Worm (Caenorhabditis elegans): ENCODE data around the gene sft-1.

The sft-1 gene

DNA sequence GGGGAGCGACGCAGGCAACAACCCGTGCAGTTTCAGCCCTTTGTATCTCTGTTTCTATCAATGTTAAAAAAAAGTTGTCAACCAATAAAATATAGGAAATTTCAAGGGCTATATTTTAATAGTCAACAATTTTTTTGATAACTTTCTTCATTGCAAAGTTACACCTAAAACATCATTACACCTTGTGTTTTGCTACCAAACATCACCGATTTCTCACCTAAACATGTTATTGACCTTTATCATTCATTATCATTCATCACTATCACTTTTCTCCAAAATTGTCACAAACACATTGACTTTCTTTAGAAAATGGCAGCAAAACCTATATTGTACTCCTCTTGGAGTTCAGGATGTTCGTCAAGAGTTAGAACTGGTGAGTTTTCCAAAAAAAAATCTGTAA is 42.6 kb downstream of the sft-1 start, which contains the start of gene Y53G8B.1:
Y53G8B.1 (plus strand) TSS at position 242 of the 400 bp plus-strand sequence.
- no peak for TF ChIP-seq swsn-7 (tag; optimal IDR thresholded peaks at IDR 0.05)
- peak; percentile 24 for TF ChIP-seq blmp-1 (tag; optimal IDR thresholded peaks at IDR 0.05)
- peak; percentile 7 for TF ChIP-seq lin-14 (GFP tag; optimal IDR thresholded peaks at IDR 0.05)

DNA sequence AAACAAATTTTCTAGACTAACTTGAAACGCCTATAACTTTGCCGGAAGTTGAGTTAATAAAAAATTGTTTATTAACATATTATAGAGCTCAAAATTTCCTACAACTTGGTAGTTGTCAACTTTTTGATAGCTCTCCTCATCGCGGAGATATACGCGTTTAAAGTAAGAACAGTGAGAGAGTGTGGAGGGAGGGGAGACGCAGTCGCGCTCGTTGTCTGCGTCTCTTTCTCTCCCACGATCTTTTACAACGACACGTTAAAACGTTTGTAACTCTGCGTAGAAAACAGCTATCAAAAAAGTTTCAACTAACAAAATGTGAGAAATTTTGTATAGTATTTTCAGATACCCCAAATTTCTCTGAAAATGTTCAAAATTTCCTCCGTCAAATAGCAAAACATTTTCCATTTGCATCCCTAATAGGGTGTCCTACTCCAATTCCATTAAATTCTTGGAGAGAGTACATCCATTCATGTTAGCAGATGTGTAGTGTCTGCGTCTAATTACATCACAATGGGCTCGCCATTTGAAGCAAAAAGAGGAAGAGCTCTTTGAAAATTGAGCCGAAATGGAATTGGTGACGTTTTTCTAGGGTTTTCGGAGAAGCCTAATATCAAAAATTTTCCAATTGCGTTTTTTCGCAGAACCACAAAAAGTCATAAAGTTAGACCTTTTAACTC is 50.0 kb downstream of the sft-1 start:
- TF ChIP-seq efl-1 (optimal IDR thresholded peaks at IDR 0.05) (no peak), efl-1 (GFP tag; optimal IDR thresholded peaks at IDR 0.05 in 1 of 2) (no peak), nhr-11 (tag; optimal IDR thresholded peaks at IDR 0.05) (no peak), hlh-17 (GFP tag; optimal IDR thresholded peaks at IDR 0.05; ENCODE audit: borderline replicate concordance) (no peak), zip-4 (GFP tag; optimal IDR thresholded peaks at IDR 0.05) (no peak), rnt-1 (tag; optimal IDR thresholded peaks at IDR 0.05) (no peak), lin-14 (GFP tag; optimal IDR thresholded peaks at IDR 0.05) (peak; percentile 64)

DNA sequence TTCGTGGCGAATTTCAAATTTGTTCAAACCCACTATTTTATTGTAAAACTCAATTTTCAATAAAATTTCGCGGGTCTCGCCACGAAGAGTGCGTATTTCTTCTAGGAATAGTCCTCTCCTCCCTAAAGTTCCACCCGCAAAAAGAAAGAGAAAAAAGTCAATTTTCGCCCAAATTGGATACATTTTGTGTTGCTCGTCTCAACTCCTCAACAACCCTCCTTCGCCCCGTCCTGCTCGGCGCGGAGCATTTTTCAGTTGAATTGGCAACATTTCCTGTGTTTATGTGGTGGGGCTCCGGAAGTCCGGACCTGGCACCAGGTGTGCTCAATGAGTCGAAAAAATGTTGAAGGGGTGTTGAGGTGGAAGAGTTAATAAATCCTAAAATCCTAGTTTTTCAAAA is 51.6 kb downstream of the sft-1 start:
- TF ChIP-seq lin-14 (GFP tag; optimal IDR thresholded peaks at IDR 0.05) (peak; percentile 61), ceh-63 (GFP tag; optimal IDR thresholded peaks at IDR 0.05) (no peak), ets-5 (GFP tag; IDR thresholded peaks at IDR 0.05) (no peak), ceh-88 (GFP tag; IDR thresholded peaks at IDR 0.05) (no peak), fkh-8 (tag; optimal IDR thresholded peaks at IDR 0.05) (peak; percentile 41)

DNA sequence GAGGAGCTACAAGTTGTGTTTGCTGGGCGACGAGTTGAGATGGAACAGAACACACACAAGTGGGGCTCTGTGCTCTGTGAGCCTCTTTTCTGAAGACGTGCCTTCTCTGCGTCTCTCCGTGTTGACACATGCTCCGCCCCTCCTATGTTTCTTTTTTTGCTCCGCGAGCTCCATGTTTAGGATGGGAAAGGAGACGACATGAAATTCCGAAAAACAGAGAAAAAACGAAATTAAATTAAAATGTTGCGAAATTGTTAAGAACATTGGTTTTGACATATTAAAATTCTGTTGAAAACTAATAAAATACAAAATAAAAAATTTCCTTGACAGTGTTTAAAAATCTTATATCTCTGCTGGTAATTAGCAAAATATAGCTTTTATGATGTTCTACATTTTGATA is 52.7 kb downstream of the sft-1 start, which contains the start of gene mec-12:
mec-12 (minus strand) TSS at position 91 of the 400 bp plus-strand sequence.
- TF ChIP-seq zip-4 (GFP tag; optimal IDR thresholded peaks at IDR 0.05) (peak; percentile 12), nhr-71 (tag; optimal IDR thresholded peaks at IDR 0.05) (peak; percentile 40), nhr-47 (tag; optimal IDR thresholded peaks at IDR 0.05) (peak; percentile 17), ceh-82 (tag; optimal IDR thresholded peaks at IDR 0.05) (peak in 2 of 3 experiments; percentile 32 to 39), dsc-1 (tag; optimal IDR thresholded peaks at IDR 0.05) (no peak), efl-3 (GFP tag; optimal IDR thresholded peaks at IDR 0.05) (no peak), lin-35 (GFP tag; optimal IDR thresholded peaks at IDR 0.05) (peak in 1 of 2 experiments; percentile 6), vab-15 (tag; optimal IDR thresholded peaks at IDR 0.05) (no peak), lin-14 (GFP tag; optimal IDR thresholded peaks at IDR 0.05) (peak; percentile 78), tbx-2 (tag; optimal IDR thresholded peaks at IDR 0.05) (peak; percentile 10), jun-1 (tag; optimal IDR thresholded peaks at IDR 0.05) (no peak), nhr-237 (tag; optimal IDR thresholded peaks at IDR 0.05) (no peak), F16B12.6 (tag; optimal IDR thresholded peaks at IDR 0.05) (no peak), elt-2 (tag; optimal IDR thresholded peaks at IDR 0.05) (no peak), sox-4 (tag; optimal IDR thresholded peaks at IDR 0.05) (no peak), lin-39 (tag; optimal IDR thresholded peaks at IDR 0.05) (no peak), ceh-63 (GFP tag; optimal IDR thresholded peaks at IDR 0.05) (peak; percentile 34), ets-5 (GFP tag; IDR thresholded peaks at IDR 0.05) (no peak), ceh-8 (GFP tag; optimal IDR thresholded peaks at IDR 0.05) (no peak), unc-30 (tag; optimal IDR thresholded peaks at IDR 0.05) (no peak), aly-2 (tag; optimal IDR thresholded peaks at IDR 0.05) (no peak), pqm-1 (tag; optimal IDR thresholded peaks at IDR 0.05) (no peak), rnt-1 (tag; optimal IDR thresholded peaks at IDR 0.05) (no peak), ces-1 (GFP tag; optimal IDR thresholded peaks at IDR 0.05) (peak; percentile 79), efl-1 (optimal IDR thresholded peaks at IDR 0.05) (peak in 1 of 2 experiments; percentile 3), efl-1 (GFP tag; optimal IDR thresholded peaks at IDR 0.05 in 1 of 2) (no peak), fkh-10 (GFP tag; optimal IDR thresholded peaks at IDR 0.05) (peak; percentile 34), ama-1 (optimal IDR thresholded peaks at IDR 0.05) (no peak), lsy-2 (tag; optimal IDR thresholded peaks at IDR 0.05) (no peak), mdl-1 (tag; optimal IDR thresholded peaks at IDR 0.05) (no peak), grh-1 (GFP tag; IDR thresholded peaks at IDR 0.05) (no peak)

All from whole organism, L1 larva.